Fruit fly (Drosophila melanogaster) whole organism, pupa: Measurements from ENCODE around the gene Acsf2.

Experiments used
- CG12605 ChIP-seq: fragments of 200-800 bp; sonication (Bioruptor generic); IDR thresholded peaks from 2 replicates; pipeline ENCODE4 v1.3.6; 2022; ENCODE audit warnings: missing biosample characterization, missing genetic modification characterization
- CG17806 ChIP-seq: fragments of 200-800 bp; sonication (Bioruptor generic); optimal IDR thresholded peaks from 2 replicates; lab custom pipeline; 2018; ENCODE audit warnings: missing biosample characterization, mild to moderate bottlenecking, missing genetic modification characterization, moderate library complexity
- CG8159 ChIP-seq: fragments of 200-800 bp; sonication (Bioruptor generic); optimal IDR thresholded peaks from 3 replicates; lab custom pipeline; 2018; ENCODE audit warnings: missing biosample characterization, mild to moderate bottlenecking, missing genetic modification characterization, moderate library complexity
- CG9948 ChIP-seq: fragments of 200-800 bp; sonication (Bioruptor generic); optimal IDR thresholded peaks from 2 replicates; lab custom pipeline; 2018; ENCODE audit warnings: missing biosample characterization, mild to moderate bottlenecking, missing genetic modification characterization, moderate library complexity
- EcR ChIP-seq: fragments of 200-800 bp; sonication (Bioruptor generic); optimal IDR thresholded peaks from 3 replicates; lab custom pipeline; 2019; ENCODE audit warnings: missing biosample characterization, missing genetic modification characterization, mild to moderate bottlenecking, moderate library complexity, missing genetic modification reagents
- Pif1A ChIP-seq: fragments of 200-800 bp; sonication (Bioruptor generic); optimal IDR thresholded peaks from 3 replicates; lab custom pipeline; 2016; ENCODE audit warnings: missing biosample characterization, missing genetic modification characterization
- Snoo ChIP-seq: fragments of 200-800 bp; sonication (Bioruptor generic); optimal IDR thresholded peaks from 3 replicates; lab custom pipeline; 2017; ENCODE audit warnings: missing biosample characterization, mild to moderate bottlenecking, missing genetic modification characterization, inconsistent platforms

DNA sequence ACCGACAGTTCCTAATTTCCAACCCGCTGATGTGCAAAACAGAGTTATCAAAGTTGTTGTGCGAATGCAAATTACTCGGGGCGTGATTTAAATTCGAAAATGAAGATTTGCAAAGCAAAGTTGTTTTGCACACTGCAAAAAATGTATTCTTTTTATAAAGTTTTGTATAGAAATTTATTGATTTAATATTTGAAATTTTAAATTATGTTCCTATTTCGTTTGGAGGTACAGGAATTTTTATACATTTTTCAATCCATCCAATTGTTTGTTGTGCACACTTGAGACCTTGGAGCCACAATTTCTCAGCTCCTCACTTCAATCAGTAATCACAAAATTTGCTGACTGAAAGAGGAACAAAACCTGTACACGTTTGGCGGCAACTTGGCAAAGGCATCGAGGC, 33.0 kb upstream of the Acsf2 start:
- TF ChIP-seq CG17806 (tag; lab: Kevin White, UChicago) (no peak), CG9948 (tag; lab: Kevin White, UChicago) (no peak), EcR (GFP tag; lab: Kevin White, UChicago) (no peak), CG12605 (no peak), Snoo (tag; lab: Kevin White, UChicago) (no peak), CG8159 (tag; lab: Kevin White, UChicago) (no peak), Pif1A (GFP tag; lab: Kevin White, UChicago) (no peak)
